Fruit fly (Drosophila melanogaster) whole organism, embryonic: ENCODE results near the gene GstD10.

Experiments
- Bteb2 ChIP-seq: fragments of 200-800 bp; sonication (Bioruptor generic); optimal IDR thresholded peaks from 2 replicates; lab custom pipeline; 2016; ENCODE audit warnings: missing biosample characterization, missing genetic modification characterization
- CG11560 ChIP-seq: fragments of 200-800 bp; sonication (Bioruptor generic); IDR thresholded peaks from 3 replicates; pipeline ENCODE4 v1.3.6; 2022; ENCODE audit warnings: missing biosample characterization, missing genetic modification characterization
- chn ChIP-seq: fragments of 200-800 bp; sonication (Bioruptor generic); optimal IDR thresholded peaks from 2 replicates; lab custom pipeline; 2016; ENCODE audit warnings: missing biosample characterization, missing genetic modification characterization
- vfl ChIP-seq: fragments of 200-800 bp; sonication (Bioruptor generic); optimal IDR thresholded peaks from 2 replicates; lab custom pipeline; 2016; ENCODE audit warnings: missing biosample characterization, missing genetic modification characterization

- TF ChIP-seq vfl (GFP tag; lab: Kevin White, UChicago) (no peak), CG11560 (tag; lab: Robert Waterston, UW) (no peak), chn (GFP tag; lab: Kevin White, UChicago) (no peak), Bteb2 (GFP tag; lab: Kevin White, UChicago) (no peak)
Measured at dm6 chr3R:12369793-12370642, 4.5 kb upstream of the GstD10 start.
